5 fruit fly cellular contexts compared by ENCODE assay signal in genomic region chr2L:2874542-2875194, dm6.
TF ChIP-seq lines count a peak whose summit lies in the region.

Gene CG8814 (plus strand): TSS chr2L:2874890.

- peak; percentile 42 for TF ChIP-seq CTCF in whole organism, embryonic (GFP tag; optimal IDR thresholded peaks at IDR 0.05; lab: Kevin White, UChicago)

TF ChIP-seq in whole organism, adult, 20 proteins besides CTCF, POLR2A, EP300 and RAD21 (continues in another document):
- TF ChIP-seq CG7101 (tag; optimal IDR thresholded peaks at IDR 0.05; lab: Kevin White, UChicago) (peak; percentile 62), ovo (GFP tag; optimal IDR thresholded peaks at IDR 0.05; lab: Kevin White, UChicago) (peak; percentile 70), Hr96 (GFP tag; optimal IDR thresholded peaks at IDR 0.05; lab: Kevin White, UChicago) (peak; percentile 63), CG14711 (tag; optimal IDR thresholded peaks at IDR 0.05; lab: Kevin White, UChicago) (no peak), toe (GFP tag; optimal IDR thresholded peaks at IDR 0.05; lab: Kevin White, UChicago) (peak; percentile 88), cic (GFP tag; optimal IDR thresholded peaks at IDR 0.05; lab: Kevin White, UChicago) (peak; percentile 63), Crg-1 (GFP tag; optimal IDR thresholded peaks at IDR 0.05; lab: Kevin White, UChicago) (peak; percentile 68), CG1620 (GFP tag; optimal IDR thresholded peaks at IDR 0.05; lab: Kevin White, UChicago) (peak; percentile 73), CG11617 (GFP tag; optimal IDR thresholded peaks at IDR 0.05; lab: Kevin White, UChicago) (peak; percentile 84), CG12768 (GFP tag; optimal IDR thresholded peaks at IDR 0.05; lab: Kevin White, UChicago) (peak; percentile 94), kay (GFP tag; lab: Kevin White, UChicago; ENCODE audit: borderline replicate concordance) (peak; percentile 95), cnc (optimal IDR thresholded peaks at IDR 0.05; lab: Kevin White, UChicago) (no peak), CG7045 (GFP tag; optimal IDR thresholded peaks at IDR 0.05; lab: Kevin White, UChicago) (peak; percentile 47), Mnt (GFP tag; optimal IDR thresholded peaks at IDR 0.05; lab: Kevin White, UChicago) (peak; percentile 37), CG5204 (GFP tag; optimal IDR thresholded peaks at IDR 0.05; lab: Kevin White, UChicago) (no peak), bab1 (GFP tag; optimal IDR thresholded peaks at IDR 0.05; lab: Kevin White, UChicago) (peak; percentile 13), pad (GFP tag; optimal IDR thresholded peaks at IDR 0.05; lab: Kevin White, UChicago) (peak; percentile 58), CG33017 (tag; optimal IDR thresholded peaks at IDR 0.05; lab: Kevin White, UChicago) (no peak)

TF ChIP-seq in whole organism, embryonic, 481 proteins besides CTCF, POLR2A, EP300 and RAD21 (continues in another document):
- TF ChIP-seq PHDP (tag; optimal IDR thresholded peaks at IDR 0.05; lab: Kevin White, UChicago) (no peak), CG3407 (GFP tag; optimal IDR thresholded peaks at IDR 0.05; lab: Kevin White, UChicago) (peak; percentile 23), onecut (GFP tag; IDR thresholded peaks at IDR 0.05; lab: Robert Waterston, UW) (no peak), CG11398 (GFP tag; optimal IDR thresholded peaks at IDR 0.05; lab: Kevin White, UChicago) (no peak), Rfx (GFP tag; IDR thresholded peaks at IDR 0.05; lab: Robert Waterston, UW) (peak; percentile 75), nerfin-2 (GFP tag; IDR thresholded peaks at IDR 0.05; lab: Robert Waterston, UW; ENCODE audit: partially characterized antibody) (no peak), CG10366 (GFP tag; IDR thresholded peaks at IDR 0.05; lab: Robert Waterston, UW) (peak; percentile 57), Sin3A (optimal IDR thresholded peaks at IDR 0.05; lab: Kevin White, UChicago) (peak; percentile 76), pb (GFP tag; optimal IDR thresholded peaks at IDR 0.05; lab: Kevin White, UChicago) (no peak), ind (GFP tag; optimal IDR thresholded peaks at IDR 0.05; lab: Kevin White, UChicago) (peak; percentile 71), CG10431 (GFP tag; optimal IDR thresholded peaks at IDR 0.05; lab: Kevin White, UChicago) (no peak), CG17359 (tag; optimal IDR thresholded peaks at IDR 0.05; lab: Kevin White, UChicago) (peak; percentile 11), zfh2 (GFP tag; optimal IDR thresholded peaks at IDR 0.05; lab: Kevin White, UChicago) (peak; percentile 48), kni (GFP tag; optimal IDR thresholded peaks at IDR 0.05; lab: Kevin White, UChicago) (peak; percentile 33), Dbx (GFP tag; IDR thresholded peaks at IDR 0.05; lab: Robert Waterston, UW) (peak; percentile 72; the same call in 2 of the 3 replicates), zen (tag; optimal IDR thresholded peaks at IDR 0.05; lab: Kevin White, UChicago) (peak; percentile 52), Awh (GFP tag; IDR thresholded peaks at IDR 0.05; lab: Robert Waterston, UW) (no peak), sens (GFP tag; lab: Kevin White, UChicago) (peak; percentile 85), CG4424 (GFP tag; optimal IDR thresholded peaks at IDR 0.05; lab: Kevin White, UChicago) (peak; percentile 76)

TF ChIP-seq in whole organism, prepupa, 60 proteins besides CTCF, POLR2A, EP300 and RAD21 (continues in another document):
- TF ChIP-seq acj6 (GFP tag; optimal IDR thresholded peaks at IDR 0.05; lab: Kevin White, UChicago) (peak; percentile 53), esn (GFP tag; optimal IDR thresholded peaks at IDR 0.05; lab: Kevin White, UChicago) (peak; percentile 71), net (GFP tag; optimal IDR thresholded peaks at IDR 0.05; lab: Kevin White, UChicago) (peak; percentile 61), salr (GFP tag; optimal IDR thresholded peaks at IDR 0.05; lab: Kevin White, UChicago) (no peak), Hr39 (GFP tag; optimal IDR thresholded peaks at IDR 0.05; lab: Kevin White, UChicago) (peak; percentile 53), CG7368 (GFP tag; optimal IDR thresholded peaks at IDR 0.05; lab: Kevin White, UChicago) (no peak), CG8119 (GFP tag; IDR thresholded peaks at IDR 0.05; lab: Robert Waterston, UW) (peak; percentile 72), Sox14 (GFP tag; optimal IDR thresholded peaks at IDR 0.05; lab: Kevin White, UChicago) (peak; percentile 26), vri (GFP tag; optimal IDR thresholded peaks at IDR 0.05; lab: Kevin White, UChicago) (peak; percentile 63), CG16779 (tag; optimal IDR thresholded peaks at IDR 0.05; lab: Kevin White, UChicago) (peak; percentile 92), CG6808 (GFP tag; optimal IDR thresholded peaks at IDR 0.05; lab: Kevin White, UChicago) (peak; percentile 84), lz (GFP tag; optimal IDR thresholded peaks at IDR 0.05; lab: Kevin White, UChicago) (peak; percentile 65), dac (GFP tag; optimal IDR thresholded peaks at IDR 0.05; lab: Kevin White, UChicago) (no peak), Eip78C (GFP tag; lab: Kevin White, UChicago) (peak; percentile 79), CG4318 (GFP tag; optimal IDR thresholded peaks at IDR 0.05; lab: Kevin White, UChicago) (peak; percentile 39), Blimp-1 (GFP tag; optimal IDR thresholded peaks at IDR 0.05; lab: Kevin White, UChicago) (peak; percentile 46), CG6163 (GFP tag; IDR thresholded peaks at IDR 0.05; lab: Robert Waterston, UW) (peak; percentile 81), CG6276 (GFP tag; optimal IDR thresholded peaks at IDR 0.05; lab: Kevin White, UChicago) (peak; percentile 92), CG11902 (GFP tag; optimal IDR thresholded peaks at IDR 0.05; lab: Kevin White, UChicago) (peak; percentile 50), Sox102F (GFP tag; optimal IDR thresholded peaks at IDR 0.05; lab: Kevin White, UChicago) (peak; percentile 27)

TF ChIP-seq in whole organism, pupa, 21 proteins besides CTCF, POLR2A, EP300 and RAD21:
- peak; percentile 20 for TF ChIP-seq CG9948 (tag; optimal IDR thresholded peaks at IDR 0.05; lab: Kevin White, UChicago)
- TF ChIP-seq CG34367 (tag; optimal IDR thresholded peaks at IDR 0.05; lab: Kevin White, UChicago), result no peak
- peak; percentile 63 for TF ChIP-seq CG14655 (GFP tag; optimal IDR thresholded peaks at IDR 0.05; lab: Kevin White, UChicago)
- TF ChIP-seq CG8159 (tag; optimal IDR thresholded peaks at IDR 0.05; lab: Kevin White, UChicago), result peak; percentile 43
- TF ChIP-seq D1 (tag; optimal IDR thresholded peaks at IDR 0.05; lab: Kevin White, UChicago), result no peak
- peak; percentile 67; the same call in 1 of the 3 replicates for TF ChIP-seq fd96Ca (GFP tag; IDR thresholded peaks at IDR 0.05; lab: Robert Waterston, UW)
- TF ChIP-seq CG12605 (GFP tag; IDR thresholded peaks at IDR 0.05; lab: Robert Waterston, UW), result peak; percentile 86
- peak; percentile 7 for TF ChIP-seq EcR (GFP tag; optimal IDR thresholded peaks at IDR 0.05; lab: Kevin White, UChicago)
- peak; percentile 45 for TF ChIP-seq CG15710 (tag; optimal IDR thresholded peaks at IDR 0.05; lab: Kevin White, UChicago)
- TF ChIP-seq CG4496 (GFP tag; IDR thresholded peaks at IDR 0.05; lab: Robert Waterston, UW), result peak; percentile 85
- peak; percentile 52 for TF ChIP-seq CG8301 (tag; optimal IDR thresholded peaks at IDR 0.05; lab: Kevin White, UChicago)
- peak; percentile 3 for TF ChIP-seq CG17806 (tag; optimal IDR thresholded peaks at IDR 0.05; lab: Kevin White, UChicago)
- TF ChIP-seq CG13204 (GFP tag; optimal IDR thresholded peaks at IDR 0.05; lab: Kevin White, UChicago), result no peak
- peak; percentile 79 for TF ChIP-seq Ets98B (GFP tag; IDR thresholded peaks at IDR 0.05; lab: Robert Waterston, UW)
- peak; percentile 58 for TF ChIP-seq Pif1A (GFP tag; optimal IDR thresholded peaks at IDR 0.05; lab: Kevin White, UChicago)
- TF ChIP-seq Pif1B (GFP tag; optimal IDR thresholded peaks at IDR 0.05; lab: Kevin White, UChicago), result peak; percentile 35
- no peak for TF ChIP-seq rn (GFP tag; IDR thresholded peaks at IDR 0.05; lab: Robert Waterston, UW)
- peak; percentile 53 for TF ChIP-seq Snoo (tag; optimal IDR thresholded peaks at IDR 0.05; lab: Kevin White, UChicago)
- TF ChIP-seq CG10348 (GFP tag; IDR thresholded peaks at IDR 0.05; lab: Robert Waterston, UW), result no peak
- TF ChIP-seq gl (tag; optimal IDR thresholded peaks at IDR 0.05; lab: Kevin White, UChicago), result peak; percentile 85
- peak; percentile 63; the same call in 1 of the 2 replicates for TF ChIP-seq CG32121 (GFP tag; IDR thresholded peaks at IDR 0.05; lab: Robert Waterston, UW)

TF ChIP-seq in whole organism, wandering third instar larva, 38 proteins besides CTCF, POLR2A, EP300 and RAD21 (continues in another document):
- peak; percentile 76 for TF ChIP-seq woc (GFP tag; optimal IDR thresholded peaks at IDR 0.05; lab: Kevin White, UChicago)
- TF ChIP-seq sage (GFP tag; optimal IDR thresholded peaks at IDR 0.05; lab: Kevin White, UChicago), result peak; percentile 42
- TF ChIP-seq tai (GFP tag; optimal IDR thresholded peaks at IDR 0.05; lab: Kevin White, UChicago), result no peak
- TF ChIP-seq Sp1 (GFP tag; optimal IDR thresholded peaks at IDR 0.05; lab: Kevin White, UChicago), result peak; percentile 48
- TF ChIP-seq GATAd (GFP tag; optimal IDR thresholded peaks at IDR 0.05; lab: Kevin White, UChicago), result no peak
- TF ChIP-seq Rel (GFP tag; optimal IDR thresholded peaks at IDR 0.05; lab: Kevin White, UChicago), result peak; percentile 71
- peak; percentile 88 for TF ChIP-seq Rel (tag; optimal IDR thresholded peaks at IDR 0.05; lab: Kevin White, UChicago)
- peak; percentile 68 for TF ChIP-seq psq (GFP tag; optimal IDR thresholded peaks at IDR 0.05; lab: Kevin White, UChicago)
- peak; percentile 68 for TF ChIP-seq brk (GFP tag; optimal IDR thresholded peaks at IDR 0.05; lab: Kevin White, UChicago)
- TF ChIP-seq jim (GFP tag; optimal IDR thresholded peaks at IDR 0.05; lab: Kevin White, UChicago), result no peak
- TF ChIP-seq h (GFP tag; optimal IDR thresholded peaks at IDR 0.05; lab: Kevin White, UChicago), result peak; percentile 57
- peak; percentile 51 for TF ChIP-seq ey (GFP tag; optimal IDR thresholded peaks at IDR 0.05; lab: Kevin White, UChicago)
- TF ChIP-seq br (GFP tag; optimal IDR thresholded peaks at IDR 0.05; lab: Kevin White, UChicago), result peak; percentile 23
- peak in 1 of 2 experiments; percentile 31 for TF ChIP-seq dl (GFP tag; optimal IDR thresholded peaks at IDR 0.05; lab: Kevin White, UChicago; ENCODE audit: insufficient read depth in 1 of 2, partially characterized antibody in 2 of 2)
- peak; percentile 46 for TF ChIP-seq dsf (GFP tag; optimal IDR thresholded peaks at IDR 0.05; lab: Kevin White, UChicago; ENCODE audit: borderline replicate concordance)
- peak; percentile 58 for TF ChIP-seq rgr (GFP tag; optimal IDR thresholded peaks at IDR 0.05; lab: Kevin White, UChicago)
- TF ChIP-seq fru (GFP tag; optimal IDR thresholded peaks at IDR 0.05; lab: Kevin White, UChicago), result peak; percentile 64
- TF ChIP-seq Hnf4 (GFP tag; optimal IDR thresholded peaks at IDR 0.05; lab: Kevin White, UChicago), result peak; percentile 88
- TF ChIP-seq usp (GFP tag; optimal IDR thresholded peaks at IDR 0.05; lab: Kevin White, UChicago), result no peak
- TF ChIP-seq sv (GFP tag; optimal IDR thresholded peaks at IDR 0.05; lab: Kevin White, UChicago), result peak; percentile 43
- TF ChIP-seq CG9705 (GFP tag; optimal IDR thresholded peaks at IDR 0.05; lab: Kevin White, UChicago), result peak; percentile 28
- no peak for TF ChIP-seq Hr78 (GFP tag; optimal IDR thresholded peaks at IDR 0.05; lab: Kevin White, UChicago)
- no peak for TF ChIP-seq Abd-B (GFP tag; optimal IDR thresholded peaks at IDR 0.05; lab: Kevin White, UChicago)
